Fruit fly (Drosophila melanogaster): ENCODE results near the gene puc.

Gene puc

DNA sequence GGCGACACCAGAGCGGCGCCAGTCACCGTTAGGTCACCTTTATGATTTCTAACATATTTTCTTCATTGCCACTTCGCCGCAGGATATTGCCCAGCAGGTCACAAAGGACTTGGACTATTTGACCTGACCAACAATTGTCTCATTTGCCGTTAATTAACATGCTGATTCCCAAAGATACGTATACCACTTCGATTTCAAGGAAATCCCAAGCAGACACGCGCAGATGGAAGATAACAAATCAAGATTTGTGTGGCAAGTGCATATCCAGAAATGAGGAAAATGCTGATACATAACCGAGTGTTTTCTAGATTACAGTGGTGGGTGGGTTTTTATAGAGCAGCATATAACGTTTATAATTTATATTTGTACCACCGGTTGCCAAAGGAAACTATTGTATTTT, 46.0 kb downstream of the puc start:
- TF ChIP-seq CG7045 (GFP tag; optimal IDR thresholded peaks at IDR 0.05) (no peak), CG7101 (tag; optimal IDR thresholded peaks at IDR 0.05) (no peak), Hr96 (GFP tag; optimal IDR thresholded peaks at IDR 0.05) (no peak), CG5204 (GFP tag; optimal IDR thresholded peaks at IDR 0.05) (no peak), CG11617 (GFP tag; optimal IDR thresholded peaks at IDR 0.05) (no peak)

DNA sequence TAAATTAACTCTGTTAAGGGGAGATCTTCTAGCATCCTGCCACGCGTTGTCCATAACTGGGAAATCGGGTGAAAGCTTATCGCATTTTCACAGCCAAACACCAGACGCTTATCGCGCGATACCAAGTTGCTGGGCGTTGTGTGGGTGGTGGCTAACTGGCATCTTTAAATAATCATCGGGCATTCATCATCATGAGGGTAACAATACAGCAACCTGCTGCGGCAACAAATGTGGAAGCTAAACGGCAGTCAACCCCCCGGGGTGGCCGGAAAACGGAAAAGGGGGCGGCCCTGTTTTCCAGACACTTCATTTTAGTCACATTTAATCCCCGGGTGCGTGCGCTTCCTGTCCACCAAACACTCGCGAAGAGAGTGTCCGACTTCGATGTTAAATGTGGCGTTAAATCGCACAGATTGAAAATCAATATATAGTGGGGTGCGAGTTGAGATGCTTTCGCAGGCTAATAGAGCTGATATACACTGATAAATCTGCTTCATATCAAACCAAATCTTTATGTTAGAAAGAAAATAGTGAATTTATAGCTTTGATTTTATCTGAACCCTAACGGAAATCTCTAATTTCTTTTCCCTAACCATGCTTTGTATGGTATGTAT, 47.6 kb downstream of the puc start:
- no peak for TF ChIP-seq ovo (GFP tag; optimal IDR thresholded peaks at IDR 0.05)
- TF ChIP-seq CG12768 (GFP tag; optimal IDR thresholded peaks at IDR 0.05), result no peak
- no peak for TF ChIP-seq CG7101 (tag; optimal IDR thresholded peaks at IDR 0.05)
- TF ChIP-seq cnc (optimal IDR thresholded peaks at IDR 0.05), result no peak
- no peak for TF ChIP-seq toe (GFP tag; optimal IDR thresholded peaks at IDR 0.05)
- no peak for TF ChIP-seq pad (GFP tag; optimal IDR thresholded peaks at IDR 0.05)
- no peak for TF ChIP-seq tj (GFP tag; optimal IDR thresholded peaks at IDR 0.05)
- TF ChIP-seq kay (GFP tag; ENCODE audit: borderline replicate concordance), result no peak
- no peak for TF ChIP-seq CG1620 (GFP tag; optimal IDR thresholded peaks at IDR 0.05)
- TF ChIP-seq CG14711 (tag; optimal IDR thresholded peaks at IDR 0.05), result no peak
- no peak for TF ChIP-seq CG33017 (tag; optimal IDR thresholded peaks at IDR 0.05)
- TF ChIP-seq CG11617 (GFP tag; optimal IDR thresholded peaks at IDR 0.05), result no peak
- no peak for TF ChIP-seq bab1 (GFP tag; optimal IDR thresholded peaks at IDR 0.05)
- TF ChIP-seq Hr96 (GFP tag; optimal IDR thresholded peaks at IDR 0.05), result no peak
- TF ChIP-seq Clk (GFP tag; optimal IDR thresholded peaks at IDR 0.05), result no peak
- no peak for TF ChIP-seq CG7045 (GFP tag; optimal IDR thresholded peaks at IDR 0.05)
- TF ChIP-seq cic (GFP tag; optimal IDR thresholded peaks at IDR 0.05), result no peak

DNA sequence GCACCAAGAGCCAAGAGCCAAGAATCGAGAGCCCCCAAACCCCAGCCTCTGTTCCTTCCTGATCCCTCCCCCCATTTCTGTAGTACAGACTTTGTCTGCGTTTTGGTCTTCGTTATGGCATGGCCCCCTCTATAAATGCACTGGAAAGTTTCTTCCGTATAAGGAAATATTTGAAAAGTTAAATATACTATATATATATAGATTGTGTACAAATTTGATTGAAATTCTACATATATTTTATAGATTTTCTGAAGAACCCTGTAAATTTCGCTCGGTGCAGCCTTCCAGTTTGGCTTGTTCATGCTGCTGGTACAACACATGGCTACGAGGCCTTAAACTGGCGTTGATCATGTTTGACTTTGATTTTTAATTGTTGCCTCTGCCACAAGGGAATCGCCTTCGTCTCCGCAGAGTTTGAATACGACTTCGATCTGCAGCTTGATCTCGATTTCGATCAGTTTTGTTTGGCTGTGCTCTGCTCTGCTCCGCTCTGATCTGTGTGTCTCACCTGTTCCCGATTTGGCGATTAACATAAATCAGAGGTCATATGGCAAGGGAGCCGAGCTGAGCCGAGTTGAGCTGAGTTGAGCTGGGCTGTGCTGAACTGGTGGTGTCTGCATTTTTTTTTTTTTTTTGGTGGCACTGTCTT, 49.0 kb downstream of the puc start:
- TF ChIP-seq Mnt (GFP tag; optimal IDR thresholded peaks at IDR 0.05), result no peak
- no peak for TF ChIP-seq CG14711 (tag; optimal IDR thresholded peaks at IDR 0.05)
- TF ChIP-seq Hr96 (GFP tag; optimal IDR thresholded peaks at IDR 0.05), result no peak
- no peak for TF ChIP-seq CG1620 (GFP tag; optimal IDR thresholded peaks at IDR 0.05)
- TF ChIP-seq ovo (GFP tag; optimal IDR thresholded peaks at IDR 0.05), result no peak
- TF ChIP-seq cic (GFP tag; optimal IDR thresholded peaks at IDR 0.05), result no peak
- TF ChIP-seq CG7045 (GFP tag; optimal IDR thresholded peaks at IDR 0.05), result no peak
- TF ChIP-seq toe (GFP tag; optimal IDR thresholded peaks at IDR 0.05), result no peak
- TF ChIP-seq Clk (GFP tag; optimal IDR thresholded peaks at IDR 0.05), result no peak
- TF ChIP-seq tj (GFP tag; optimal IDR thresholded peaks at IDR 0.05), result no peak
- no peak for TF ChIP-seq CG5204 (GFP tag; optimal IDR thresholded peaks at IDR 0.05)
- TF ChIP-seq CG33017 (tag; optimal IDR thresholded peaks at IDR 0.05), result no peak
- no peak for TF ChIP-seq bab1 (GFP tag; optimal IDR thresholded peaks at IDR 0.05)
- TF ChIP-seq CG12768 (GFP tag; optimal IDR thresholded peaks at IDR 0.05), result no peak
- TF ChIP-seq CG11617 (GFP tag; optimal IDR thresholded peaks at IDR 0.05), result no peak
- TF ChIP-seq pad (GFP tag; optimal IDR thresholded peaks at IDR 0.05), result no peak
- no peak for TF ChIP-seq cnc (optimal IDR thresholded peaks at IDR 0.05)
- no peak for TF ChIP-seq CG7101 (tag; optimal IDR thresholded peaks at IDR 0.05)
- TF ChIP-seq kay (GFP tag; ENCODE audit: borderline replicate concordance), result no peak

DNA sequence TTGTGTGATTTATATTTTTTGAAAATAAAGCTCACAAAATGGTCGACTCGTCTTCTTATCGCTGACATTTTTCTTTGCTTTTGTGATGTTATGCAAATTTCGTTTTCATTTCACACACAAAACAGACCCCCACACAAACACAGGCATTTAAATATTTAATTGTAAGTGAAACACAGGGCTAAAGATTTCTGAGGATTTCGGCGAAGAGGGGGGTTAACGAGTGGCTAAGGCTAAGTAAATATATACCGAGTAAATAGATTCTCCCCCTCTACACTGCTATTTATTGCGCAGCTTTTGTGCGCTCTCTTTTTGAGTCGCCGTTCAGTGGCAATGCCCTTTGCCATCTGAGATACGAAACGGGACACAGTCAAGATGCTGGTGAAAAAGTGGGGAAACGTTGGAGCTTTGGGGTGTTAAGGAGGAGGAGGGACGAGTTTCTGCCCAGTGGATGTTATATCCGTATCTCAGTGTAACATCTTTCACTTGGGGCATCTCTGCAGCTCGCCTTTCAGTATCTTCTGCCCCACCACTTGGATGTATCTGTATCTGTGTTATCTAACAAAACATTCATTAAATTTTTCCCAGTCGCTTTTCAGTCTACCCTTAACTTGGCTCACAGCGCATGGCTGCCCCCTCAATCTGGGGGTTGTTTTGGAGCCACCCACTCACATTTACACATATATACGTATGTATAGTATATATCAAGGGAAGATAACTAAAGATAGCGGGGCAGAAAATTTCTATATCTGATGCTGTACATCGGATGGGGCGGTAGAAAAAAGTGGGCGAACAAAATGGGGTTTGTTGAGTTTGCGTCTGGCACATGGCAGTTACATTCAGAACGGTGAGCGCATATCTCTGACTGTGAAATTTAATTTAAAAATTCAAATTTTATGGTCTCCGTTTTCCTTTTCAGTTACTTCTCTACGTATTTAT, 50.9 kb downstream of the puc start:
- TF ChIP-seq bab1 (GFP tag; optimal IDR thresholded peaks at IDR 0.05), result no peak
- TF ChIP-seq Hr96 (GFP tag; optimal IDR thresholded peaks at IDR 0.05), result no peak
- no peak for TF ChIP-seq cic (GFP tag; optimal IDR thresholded peaks at IDR 0.05)
- no peak for TF ChIP-seq ovo (GFP tag; optimal IDR thresholded peaks at IDR 0.05)
- no peak for TF ChIP-seq Clk (GFP tag; optimal IDR thresholded peaks at IDR 0.05)
- TF ChIP-seq tj (GFP tag; optimal IDR thresholded peaks at IDR 0.05), result no peak
- TF ChIP-seq CG7045 (GFP tag; optimal IDR thresholded peaks at IDR 0.05), result no peak
- no peak for TF ChIP-seq CG1620 (GFP tag; optimal IDR thresholded peaks at IDR 0.05)
- no peak for TF ChIP-seq Mnt (GFP tag; optimal IDR thresholded peaks at IDR 0.05)
- TF ChIP-seq CG14711 (tag; optimal IDR thresholded peaks at IDR 0.05), result no peak
- no peak for TF ChIP-seq pad (GFP tag; optimal IDR thresholded peaks at IDR 0.05)
- TF ChIP-seq CG12768 (GFP tag; optimal IDR thresholded peaks at IDR 0.05), result no peak
- TF ChIP-seq CG33017 (tag; optimal IDR thresholded peaks at IDR 0.05), result no peak
- no peak for TF ChIP-seq CG5204 (GFP tag; optimal IDR thresholded peaks at IDR 0.05)
- TF ChIP-seq Crg-1 (GFP tag; optimal IDR thresholded peaks at IDR 0.05), result no peak
- no peak for TF ChIP-seq toe (GFP tag; optimal IDR thresholded peaks at IDR 0.05)

DNA sequence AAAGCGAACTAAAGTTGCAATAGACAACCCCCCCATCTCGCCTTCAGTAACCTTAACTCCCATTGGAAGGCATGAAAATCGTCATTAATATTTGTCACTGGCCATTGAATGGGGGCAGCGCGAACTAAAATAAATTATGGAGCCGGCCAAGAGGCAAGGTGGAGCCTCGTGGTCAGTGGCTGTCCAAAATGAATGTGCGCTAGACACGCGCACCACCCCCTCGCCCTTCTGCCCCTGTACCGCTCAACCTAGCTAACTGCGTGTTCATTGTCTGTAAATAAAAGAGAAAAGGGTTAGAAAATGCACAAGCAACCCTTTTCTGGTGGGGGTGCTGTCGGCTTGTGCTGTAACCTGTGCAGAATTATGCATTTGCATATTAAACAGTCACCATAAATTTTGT, 52.1 kb downstream of the puc start:
- no peak for TF ChIP-seq cnc (optimal IDR thresholded peaks at IDR 0.05)
- no peak for TF ChIP-seq Clk (GFP tag; optimal IDR thresholded peaks at IDR 0.05)
- no peak for TF ChIP-seq ovo (GFP tag; optimal IDR thresholded peaks at IDR 0.05)
- TF ChIP-seq CG33017 (tag; optimal IDR thresholded peaks at IDR 0.05), result no peak
- no peak for TF ChIP-seq CG12768 (GFP tag; optimal IDR thresholded peaks at IDR 0.05)
- TF ChIP-seq bab1 (GFP tag; optimal IDR thresholded peaks at IDR 0.05), result no peak
- TF ChIP-seq toe (GFP tag; optimal IDR thresholded peaks at IDR 0.05), result no peak
- no peak for TF ChIP-seq tj (GFP tag; optimal IDR thresholded peaks at IDR 0.05)
- no peak for TF ChIP-seq CG1620 (GFP tag; optimal IDR thresholded peaks at IDR 0.05)
- no peak for TF ChIP-seq CG7045 (GFP tag; optimal IDR thresholded peaks at IDR 0.05)
- TF ChIP-seq Mnt (GFP tag; optimal IDR thresholded peaks at IDR 0.05), result no peak
- no peak for TF ChIP-seq Hr96 (GFP tag; optimal IDR thresholded peaks at IDR 0.05)
- no peak for TF ChIP-seq CG14711 (tag; optimal IDR thresholded peaks at IDR 0.05)
- no peak for TF ChIP-seq kay (GFP tag; ENCODE audit: borderline replicate concordance)
- no peak for TF ChIP-seq CG11617 (GFP tag; optimal IDR thresholded peaks at IDR 0.05)
- no peak for TF ChIP-seq CG7101 (tag; optimal IDR thresholded peaks at IDR 0.05)
- TF ChIP-seq CG5204 (GFP tag; optimal IDR thresholded peaks at IDR 0.05), result no peak
- no peak for TF ChIP-seq pad (GFP tag; optimal IDR thresholded peaks at IDR 0.05)
- no peak for TF ChIP-seq Crg-1 (GFP tag; optimal IDR thresholded peaks at IDR 0.05)
